Worm (Caenorhabditis elegans): ENCODE data around the gene F17E9.18.

F17E9.18 gene

ce11 chrIV:8375381-8375780, 28.4 kb upstream of the F17E9.18 start (continued):
- TF ChIP-seq lin-11 (tag; optimal IDR thresholded peaks at IDR 0.05) (peak; percentile 44), mbf-1 (tag; optimal IDR thresholded peaks at IDR 0.05) (no peak), sma-9 (GFP tag; optimal IDR thresholded peaks at IDR 0.05) (peak; percentile 89), sma-9 (tag; optimal IDR thresholded peaks at IDR 0.05) (no peak), ztf-1 (GFP tag; conservative IDR thresholded peaks at IDR 0.05) (no peak), blmp-1 (tag; optimal IDR thresholded peaks at IDR 0.05; ENCODE audit: insufficient read depth) (no peak), lin-13 (GFP tag; optimal IDR thresholded peaks at IDR 0.05) (peak; percentile 82), nhr-12 (tag; optimal IDR thresholded peaks at IDR 0.05) (no peak), gmeb-1 (tag; optimal IDR thresholded peaks at IDR 0.05) (peak; percentile 71), elt-3 (tag; optimal IDR thresholded peaks at IDR 0.05) (no peak), ztf-4 (tag; optimal IDR thresholded peaks at IDR 0.05) (peak; percentile 74), fos-1 (tag; optimal IDR thresholded peaks at IDR 0.05) (peak; percentile 72), lin-39 (tag; optimal IDR thresholded peaks at IDR 0.05) (no peak), ztf-11 (tag; optimal IDR thresholded peaks at IDR 0.05) (no peak), ceh-82 (tag; optimal IDR thresholded peaks at IDR 0.05) (no peak), C34F6.9 (tag; optimal IDR thresholded peaks at IDR 0.05) (peak; percentile 84), nhr-21 (tag; optimal IDR thresholded peaks at IDR 0.05) (peak; percentile 66), nhr-11 (tag; optimal IDR thresholded peaks at IDR 0.05) (no peak), nhr-77 (tag; optimal IDR thresholded peaks at IDR 0.05) (no peak), zag-1 (tag; optimal IDR thresholded peaks at IDR 0.05) (peak; percentile 43)

ce11 chrIV:8369135-8369534, 22.2 kb upstream of the F17E9.18 start, which contains the start of gene D2096.6:
Gene D2096.6, minus strand, starts transcription at chrIV:8369235.
- TF ChIP-seq nhr-237 (tag; optimal IDR thresholded peaks at IDR 0.05) (no peak), unc-55 (GFP tag; optimal IDR thresholded peaks at IDR 0.05) (no peak), sma-3 (GFP tag; optimal IDR thresholded peaks at IDR 0.05) (no peak), aly-2 (tag; optimal IDR thresholded peaks at IDR 0.05) (no peak)

- no peak for TF ChIP-seq nhr-11 (tag; optimal IDR thresholded peaks at IDR 0.05)
These were observed 20.9 kb upstream of the F17E9.18 start for ce11 chrIV:8367887-8368286.

ce11 chrIV:8366295-8366694, 19.3 kb upstream of the F17E9.18 start, which contains the start of gene aagr-1:
Gene aagr-1, plus strand, starts transcription at chrIV:8366521.
- peak; percentile 47 for TF ChIP-seq crh-2 (tag; optimal IDR thresholded peaks at IDR 0.05)
- peak; percentile 45 for TF ChIP-seq fos-1 (tag; optimal IDR thresholded peaks at IDR 0.05)
- TF ChIP-seq mab-5 (tag; optimal IDR thresholded peaks at IDR 0.05) = no peak

- TF ChIP-seq mbf-1 (tag; optimal IDR thresholded peaks at IDR 0.05) (no peak), C34F6.9 (tag; optimal IDR thresholded peaks at IDR 0.05) (no peak), ama-1 (optimal IDR thresholded peaks at IDR 0.05) (no peak), nhr-77 (tag; optimal IDR thresholded peaks at IDR 0.05) (no peak), unc-62 (GFP tag; optimal IDR thresholded peaks at IDR 0.05) (no peak), nhr-10 (tag; optimal IDR thresholded peaks at IDR 0.05) (no peak)
These were observed 16.2 kb upstream of the F17E9.18 start, which contains the start of gene D2096.12 for ce11 chrIV:8363163-8363562. Gene D2096.12, plus strand, starts transcription at chrIV:8363463.

- TF ChIP-seq nhr-6 (tag; optimal IDR thresholded peaks at IDR 0.05) (no peak), zag-1 (tag; optimal IDR thresholded peaks at IDR 0.05) (no peak), ZK546.5 (tag; optimal IDR thresholded peaks at IDR 0.05) (no peak), nhr-12 (tag; optimal IDR thresholded peaks at IDR 0.05) (no peak), ceh-82 (tag; optimal IDR thresholded peaks at IDR 0.05) (no peak), unc-62 (GFP tag; optimal IDR thresholded peaks at IDR 0.05) (no peak), ama-1 (optimal IDR thresholded peaks at IDR 0.05) (no peak), sma-9 (GFP tag; optimal IDR thresholded peaks at IDR 0.05) (no peak), sma-9 (tag; optimal IDR thresholded peaks at IDR 0.05) (no peak), sem-4 (tag; optimal IDR thresholded peaks at IDR 0.05) (no peak), lsy-2 (tag; optimal IDR thresholded peaks at IDR 0.05) (no peak), aly-2 (tag; optimal IDR thresholded peaks at IDR 0.05) (no peak), elt-3 (tag; optimal IDR thresholded peaks at IDR 0.05) (no peak), nhr-129 (tag; optimal IDR thresholded peaks at IDR 0.05) (no peak), unc-39 (tag; optimal IDR thresholded peaks at IDR 0.05) (no peak), dmd-4 (tag; optimal IDR thresholded peaks at IDR 0.05) (no peak), nhr-10 (tag; optimal IDR thresholded peaks at IDR 0.05) (no peak), ceh-16 (tag; optimal IDR thresholded peaks at IDR 0.05) (no peak), nhr-11 (tag; optimal IDR thresholded peaks at IDR 0.05) (no peak)
These were observed 13.9 kb upstream of the F17E9.18 start, which contains the start of gene sqv-1 for ce11 chrIV:8360817-8361216. Gene sqv-1, plus strand, starts transcription at chrIV:8361117.

Measured in whole organism, L2 larva.